Worm (Caenorhabditis elegans) whole organism, mixed stage, embryonic: Measurements from ENCODE around the gene nhr-283.

ENCODE experiments used
- ces-1 ChIP-seq: fragments of 150-350 bp; optimal IDR thresholded peaks from 2 replicates; lab custom pipeline; 2014; ENCODE audit warnings: missing biosample characterization, missing genetic modification reagents, missing genetic modification characterization
- elt-3 ChIP-seq: fragments of 150-350 bp; optimal IDR thresholded peaks from 2 replicates; lab custom pipeline; 2014; ENCODE audit warnings: missing biosample characterization, missing genetic modification characterization
- flh-1 ChIP-seq: fragments of 200-800 bp; sonication (Bioruptor generic); optimal IDR thresholded peaks from 2 replicates; lab custom pipeline; 2018; ENCODE audit warnings: mild to moderate bottlenecking, missing genetic modification characterization, moderate library complexity, missing compliant biosample characterization
- lsy-2 ChIP-seq: fragments of 150-350 bp; optimal IDR thresholded peaks from 2 replicates; lab custom pipeline; 2014; ENCODE audit warnings: missing biosample characterization, missing genetic modification characterization
- nhr-237 ChIP-seq: fragments of 150-350 bp; optimal IDR thresholded peaks from 2 replicates; lab custom pipeline; 2014; ENCODE audit warnings: missing biosample characterization, missing genetic modification characterization
- nhr-28 ChIP-seq: fragments of 150-350 bp; optimal IDR thresholded peaks from 2 replicates; lab custom pipeline; 2014; ENCODE audit warnings: missing biosample characterization, missing genetic modification characterization
- snpc-4 ChIP-seq: fragments of 150-350 bp; optimal IDR thresholded peaks from 2 replicates; lab custom pipeline; 2014; ENCODE audit warnings: missing biosample characterization, missing genetic modification characterization
- unc-62 ChIP-seq: fragments of 150-350 bp; optimal IDR thresholded peaks from 2 replicates; lab custom pipeline; 2014; ENCODE audit warnings: missing biosample characterization, missing genetic modification reagents, missing genetic modification characterization

DNA sequence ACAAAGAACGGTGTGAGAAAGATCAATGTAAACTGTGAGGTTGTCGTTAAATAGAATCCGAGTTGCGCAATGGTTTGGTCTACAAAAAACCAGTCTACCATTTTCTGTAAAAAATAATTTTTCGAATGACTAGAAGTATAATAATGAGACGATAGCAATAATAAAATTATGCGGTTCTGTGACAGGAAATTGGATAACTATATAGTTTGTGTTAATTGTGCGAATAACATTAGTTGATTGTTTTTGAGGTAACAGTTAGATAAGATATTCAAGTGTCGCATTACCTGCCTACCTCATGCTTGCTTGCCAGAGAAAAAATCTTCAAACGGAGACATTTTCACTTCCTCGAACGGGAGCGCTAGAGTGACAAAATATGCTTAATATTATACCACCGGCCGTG lies 34.7 kb downstream of the nhr-283 start, which contains the start of gene str-18:
- TF ChIP-seq unc-62 (GFP tag; lab: Kevin White, UChicago): no peak
- TF ChIP-seq lsy-2: no peak
- TF ChIP-seq snpc-4 (tag; lab: Kevin White, UChicago): no peak
- no peak for TF ChIP-seq nhr-237 (tag; lab: Kevin White, UChicago)
- no peak for TF ChIP-seq flh-1 (GFP tag; lab: Kevin White, UChicago)
- no peak for TF ChIP-seq elt-3
- TF ChIP-seq ces-1: no peak
- no peak for TF ChIP-seq nhr-28 (tag; lab: Kevin White, UChicago)
